Worm (Caenorhabditis elegans) whole organism, L2 larva: Measurements from ENCODE around the gene str-226.

ENCODE experiments used
- C34F6.9 ChIP-seq: fragments of 150-350 bp; optimal IDR thresholded peaks from 2 replicates; lab custom pipeline; 2014; ENCODE audit warnings: missing biosample characterization, missing genetic modification characterization
- F13H6.1 ChIP-seq: sonication (generic microtip); optimal IDR thresholded peaks from 2 replicates; lab custom pipeline; 2016; ENCODE audit warnings: missing genetic modification characterization, missing compliant biosample characterization
- ZK546.5 ChIP-seq: sonication (generic microtip); optimal IDR thresholded peaks from 2 replicates; lab custom pipeline; 2017; ENCODE audit warnings: missing biosample characterization, missing genetic modification characterization
- alr-1 ChIP-seq: fragments of 150-350 bp; optimal IDR thresholded peaks from 2 replicates; lab custom pipeline; 2014; ENCODE audit warnings: missing biosample characterization, missing genetic modification characterization
- blmp-1 ChIP-seq: sonication (generic microtip); optimal IDR thresholded peaks from 2 replicates; lab custom pipeline; 2017; ENCODE audit warnings: missing genetic modification characterization, mild to moderate bottlenecking, missing compliant biosample characterization, antibody characterized with exemption, moderate library complexity; ENCODE audit not compliant: insufficient read depth
- ceh-16 ChIP-seq: fragments of 150-350 bp; optimal IDR thresholded peaks from 2 replicates; lab custom pipeline; 2014; ENCODE audit warnings: missing biosample characterization, missing genetic modification characterization
- ceh-82 ChIP-seq: fragments of 150-350 bp; optimal IDR thresholded peaks from 2 replicates; lab custom pipeline; 2014; ENCODE audit warnings: missing biosample characterization, missing genetic modification characterization
- crh-2 ChIP-seq: sonication (generic microtip); optimal IDR thresholded peaks from 2 replicates; lab custom pipeline; 2017; ENCODE audit warnings: missing biosample characterization, missing genetic modification characterization
- egl-27 ChIP-seq: sonication (generic microtip); optimal IDR thresholded peaks from 3 replicates; lab custom pipeline; 2017; ENCODE audit warnings: missing biosample characterization, missing genetic modification reagents, missing genetic modification characterization
- elt-3 ChIP-seq: sonication (generic microtip); optimal IDR thresholded peaks from 2 replicates; lab custom pipeline; 2017; ENCODE audit warnings: missing biosample characterization, missing genetic modification characterization
- fos-1 ChIP-seq: fragments of 150-350 bp; optimal IDR thresholded peaks from 2 replicates; lab custom pipeline; 2014; ENCODE audit warnings: missing biosample characterization, missing genetic modification characterization
- gmeb-1 ChIP-seq: fragments of 150-350 bp; optimal IDR thresholded peaks from 2 replicates; lab custom pipeline; 2014; ENCODE audit warnings: missing biosample characterization, missing genetic modification characterization
- lin-13 ChIP-seq: fragments of 150-350 bp; optimal IDR thresholded peaks from 2 replicates; lab custom pipeline; 2014; ENCODE audit warnings: missing biosample characterization, missing genetic modification reagents, missing genetic modification characterization
- lsy-2 ChIP-seq, 2 experiments: fragments of 150-350 bp in 1 of 2; sonication (generic microtip) in 1 of 2; optimal IDR thresholded peaks; 2 replicates each; lab custom pipeline; 2014 to 2017; ENCODE audit warnings: missing biosample characterization in 2 of 2, missing genetic modification characterization in 2 of 2
- mab-5 ChIP-seq: fragments of 150-350 bp; optimal IDR thresholded peaks from 2 replicates; lab custom pipeline; 2014; ENCODE audit warnings: missing biosample characterization, missing genetic modification characterization
- mdl-1 ChIP-seq, 2 experiments: fragments of 150-350 bp in 1 of 2; sonication (generic microtip) in 1 of 2; optimal IDR thresholded peaks; 2 replicates each; lab custom pipeline; 2017; ENCODE audit warnings: missing biosample characterization in 2 of 2, missing genetic modification characterization in 2 of 2
- nhr-10 ChIP-seq: sonication (generic microtip); optimal IDR thresholded peaks from 2 replicates; lab custom pipeline; 2017; ENCODE audit warnings: missing biosample characterization, missing genetic modification characterization
- nhr-11 ChIP-seq: fragments of 150-350 bp; optimal IDR thresholded peaks from 2 replicates; lab custom pipeline; 2014; ENCODE audit warnings: missing biosample characterization, missing genetic modification characterization
- nhr-12 ChIP-seq: fragments of 150-350 bp; optimal IDR thresholded peaks from 2 replicates; lab custom pipeline; 2014; ENCODE audit warnings: missing biosample characterization, missing genetic modification characterization
- nhr-129 ChIP-seq: fragments of 150-350 bp; optimal IDR thresholded peaks from 2 replicates; lab custom pipeline; 2014; ENCODE audit warnings: missing biosample characterization, missing genetic modification characterization
- nhr-23 ChIP-seq: fragments of 150-350 bp; optimal IDR thresholded peaks from 2 replicates; lab custom pipeline; 2014; ENCODE audit warnings: missing biosample characterization, missing genetic modification reagents, missing genetic modification characterization
- nhr-237 ChIP-seq: fragments of 150-350 bp; optimal IDR thresholded peaks from 2 replicates; lab custom pipeline; 2014; ENCODE audit warnings: missing biosample characterization, missing genetic modification characterization
- nhr-25 ChIP-seq: fragments of 150-350 bp; sonication (generic microtip); optimal IDR thresholded peaks from 3 replicates; lab custom pipeline; 2014; ENCODE audit warnings: missing biosample characterization, missing genetic modification characterization
- nhr-6 ChIP-seq: fragments of 150-350 bp; optimal IDR thresholded peaks from 2 replicates; lab custom pipeline; 2014; ENCODE audit warnings: missing biosample characterization, missing genetic modification characterization
- nhr-77 ChIP-seq: fragments of 150-350 bp; optimal IDR thresholded peaks from 2 replicates; lab custom pipeline; 2014; ENCODE audit warnings: missing biosample characterization, missing genetic modification characterization
- peb-1 ChIP-seq: fragments of 150-350 bp; optimal IDR thresholded peaks from 2 replicates; lab custom pipeline; 2014; ENCODE audit warnings: missing biosample characterization, missing genetic modification characterization
- sem-4 ChIP-seq: fragments of 150-350 bp; optimal IDR thresholded peaks from 2 replicates; lab custom pipeline; 2014; ENCODE audit warnings: missing biosample characterization, missing genetic modification reagents, missing genetic modification characterization
- sma-9 ChIP-seq, 2 experiments: fragments of 150-350 bp in 1 of 2; sonication (generic microtip) in 1 of 2; optimal IDR thresholded peaks; 2 replicates each; lab custom pipeline; 2014 to 2016; ENCODE audit warnings: missing genetic modification characterization in 2 of 2, mild to moderate bottlenecking in 1 of 2, missing biosample characterization in 1 of 2, missing compliant biosample characterization in 1 of 2, missing genetic modification reagents in 1 of 2, moderate library complexity in 1 of 2
- snpc-4 ChIP-seq: fragments of 150-350 bp; optimal IDR thresholded peaks from 2 replicates; lab custom pipeline; 2014; ENCODE audit warnings: missing biosample characterization, missing genetic modification characterization
- unc-39 ChIP-seq: fragments of 150-350 bp; optimal IDR thresholded peaks from 2 replicates; lab custom pipeline; 2014; ENCODE audit warnings: missing biosample characterization, missing genetic modification characterization
- unc-55 ChIP-seq: fragments of 150-350 bp; sonication (generic microtip); optimal IDR thresholded peaks from 3 replicates; lab custom pipeline; 2014; ENCODE audit warnings: missing biosample characterization, missing genetic modification reagents, missing genetic modification characterization
- unc-62 ChIP-seq: fragments of 150-350 bp; optimal IDR thresholded peaks from 2 replicates; lab custom pipeline; 2014; ENCODE audit warnings: missing biosample characterization, missing genetic modification reagents, missing genetic modification characterization
- zag-1 ChIP-seq: fragments of 150-350 bp; optimal IDR thresholded peaks from 2 replicates; lab custom pipeline; 2014; ENCODE audit warnings: missing biosample characterization, missing genetic modification characterization
- ztf-11 ChIP-seq: sonication (generic microtip); optimal IDR thresholded peaks from 2 replicates; lab custom pipeline; 2017; ENCODE audit warnings: missing biosample characterization, missing genetic modification characterization
- ztf-4 ChIP-seq: fragments of 150-350 bp; optimal IDR thresholded peaks from 2 replicates; lab custom pipeline; 2014; ENCODE audit warnings: missing biosample characterization, missing genetic modification characterization

str-226 gene

DNA sequence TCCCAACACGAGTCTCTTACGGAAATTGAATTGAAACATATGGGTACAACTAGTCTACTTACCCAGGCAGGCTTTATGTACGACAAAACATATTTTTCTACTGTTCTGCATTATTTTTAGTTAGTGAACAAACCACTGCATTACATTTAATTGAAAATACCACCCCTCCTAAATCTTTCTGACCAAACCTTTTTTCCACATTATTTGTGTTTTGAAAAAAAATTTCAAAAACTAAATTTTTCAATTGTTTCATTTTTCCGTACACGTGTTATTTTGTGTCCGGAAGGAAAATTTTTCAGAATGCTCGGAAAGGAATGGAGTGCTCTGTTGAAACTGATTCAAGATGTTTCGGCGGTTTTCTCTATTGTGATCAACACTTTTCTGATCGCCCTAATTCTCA lies at the start of gene str-226:
Gene str-226 (plus strand): TSS at position 301 of the 400 bp plus-strand sequence.
- TF ChIP-seq ztf-4 (no peak), zag-1 (no peak), nhr-10 (tag; lab: Kevin White, UChicago) (no peak), nhr-129 (no peak), peb-1 (no peak), alr-1 (tag; lab: Kevin White, UChicago) (no peak)

DNA sequence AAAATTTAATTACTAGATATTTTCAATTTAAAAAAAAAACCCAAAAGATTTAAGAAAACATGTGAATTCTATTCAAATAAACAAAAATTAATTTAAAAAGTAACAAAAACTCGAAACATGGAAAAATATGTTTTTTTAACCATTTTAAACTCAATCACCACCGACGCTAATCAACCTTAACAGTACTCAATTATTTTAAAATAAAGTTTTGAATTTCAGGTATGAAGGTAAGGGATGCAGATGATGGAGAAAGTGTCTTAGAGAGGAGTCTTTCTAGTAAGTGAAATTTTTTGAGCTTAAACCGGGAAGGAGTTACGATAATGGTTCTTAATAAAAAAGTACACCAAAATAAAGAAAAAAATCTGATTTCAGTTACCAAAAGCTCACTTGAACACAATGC lies 49.0 kb upstream of the str-226 start, which contains the start of gene slc-28.1:
Gene slc-28.1 (plus strand): TSS at position 301 of the 400 bp plus-strand sequence.
- TF ChIP-seq lin-13 (GFP tag; lab: Kevin White, UChicago) (no peak), nhr-12 (tag; lab: Kevin White, UChicago) (no peak), ceh-82 (no peak), sem-4 (tag; lab: Kevin White, UChicago) (no peak), gmeb-1 (tag; lab: Kevin White, UChicago) (no peak), nhr-23 (tag; lab: Kevin White, UChicago) (no peak), nhr-237 (no peak), nhr-77 (no peak), ztf-11 (tag; lab: Kevin White, UChicago) (no peak), unc-39 (tag; lab: Kevin White, UChicago) (no peak), unc-62 (GFP tag; lab: Kevin White, UChicago) (no peak), unc-55 (GFP tag; lab: Kevin White, UChicago) (no peak), lsy-2 (tag; optimal IDR thresholded peaks at IDR 0.05; lab: Kevin White, UChicago) (no peak)
- TF ChIP-seq, all 48 proteins: peak for 0

ce11 chrV:3464897-3465296 lies 47.6 kb upstream of the str-226 start:
- no peak for TF ChIP-seq alr-1 (tag; lab: Kevin White, UChicago)
- no peak for TF ChIP-seq unc-39 (tag; lab: Kevin White, UChicago)
- TF ChIP-seq egl-27 (tag; lab: Kevin White, UChicago), result no peak

DNA sequence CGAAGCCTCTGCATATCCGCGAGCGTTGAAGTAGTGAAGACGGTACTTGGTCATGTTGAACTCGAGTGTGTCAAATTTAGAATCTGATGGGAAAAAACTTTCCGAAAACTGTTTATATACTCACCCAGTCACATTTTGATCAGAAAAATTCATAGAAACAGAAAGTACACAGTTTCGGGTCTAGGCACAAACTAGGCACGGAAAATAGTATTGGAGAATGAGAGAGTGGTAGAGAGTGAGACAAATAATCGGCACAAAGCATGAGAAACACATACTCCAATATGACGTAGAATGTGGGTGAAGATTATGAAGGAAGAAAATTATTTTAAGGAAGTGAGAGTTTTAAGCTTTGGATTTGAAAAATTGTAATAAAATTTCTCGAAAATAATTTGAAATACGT lies 44.0 kb upstream of the str-226 start, which contains the start of gene gst-33:
Gene gst-33 (minus strand): TSS at position 127 of the 400 bp plus-strand sequence.
- no peak for TF ChIP-seq nhr-237
- TF ChIP-seq mab-5 (tag; lab: Kevin White, UChicago), result no peak
- no peak for TF ChIP-seq nhr-12 (tag; lab: Kevin White, UChicago)
- no peak for TF ChIP-seq nhr-23 (tag; lab: Kevin White, UChicago)
- no peak for TF ChIP-seq ztf-4
- TF ChIP-seq crh-2 (tag; lab: Kevin White, UChicago), result peak; percentile 22
- no peak for TF ChIP-seq sem-4 (tag; lab: Kevin White, UChicago)
- TF ChIP-seq F13H6.1, result peak; percentile 4
- TF ChIP-seq zag-1, result no peak
- TF ChIP-seq nhr-6 (tag; lab: Kevin White, UChicago), result no peak
- TF ChIP-seq blmp-1 (tag; lab: Kevin White, UChicago), result peak; percentile 61
- peak; percentile 73 for TF ChIP-seq sma-9 (GFP tag; optimal IDR thresholded peaks at IDR 0.05; lab: Kevin White, UChicago)
- no peak for TF ChIP-seq sma-9 (tag; optimal IDR thresholded peaks at IDR 0.05; lab: Kevin White, UChicago)
- no peak for TF ChIP-seq unc-62 (GFP tag; lab: Kevin White, UChicago)
- TF ChIP-seq ZK546.5, result no peak
- no peak for TF ChIP-seq nhr-11 (tag; lab: Kevin White, UChicago)
- TF ChIP-seq snpc-4 (tag; lab: Kevin White, UChicago), result no peak
- peak; percentile 41 for TF ChIP-seq fos-1 (tag; lab: Kevin White, UChicago)
- no peak for TF ChIP-seq elt-3
- no peak for TF ChIP-seq nhr-77
- no peak for TF ChIP-seq ceh-16 (tag; lab: Kevin White, UChicago)
- TF ChIP-seq ztf-11 (tag; lab: Kevin White, UChicago), result no peak
- peak; percentile 61 for TF ChIP-seq gmeb-1 (tag; lab: Kevin White, UChicago)
- peak; percentile 39 for TF ChIP-seq nhr-129
- TF ChIP-seq mdl-1 (tag; optimal IDR thresholded peaks at IDR 0.05; lab: Kevin White, UChicago), result no peak
- TF ChIP-seq egl-27 (tag; lab: Kevin White, UChicago), result no peak

DNA sequence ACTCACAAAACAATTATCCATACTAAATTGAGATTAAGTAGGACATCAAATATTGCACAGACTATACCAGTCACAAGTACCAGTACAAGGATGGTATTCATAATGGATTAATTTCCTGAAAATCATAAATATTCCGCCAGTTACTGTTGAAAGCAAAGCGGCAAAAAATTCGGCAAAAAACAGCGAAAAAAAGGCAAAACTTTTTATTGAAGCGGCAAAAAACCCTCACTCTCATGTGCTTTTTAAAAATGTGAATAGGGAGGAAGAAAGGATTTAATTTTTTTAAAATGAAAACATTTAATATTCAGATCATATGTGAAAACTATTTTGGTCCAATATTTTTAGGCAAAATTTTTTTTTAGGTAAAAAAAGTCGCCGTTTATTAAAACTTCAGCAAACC lies 41.7 kb upstream of the str-226 start, which contains the start of gene srbc-29:
Gene srbc-29 (minus strand): TSS at position 101 of the 400 bp plus-strand sequence.
- TF ChIP-seq nhr-129 (no peak), nhr-25 (no peak), zag-1 (no peak), nhr-77 (no peak), C34F6.9 (tag; lab: Kevin White, UChicago) (no peak)
